Fruit fly (Drosophila melanogaster) whole organism, embryonic: ENCODE data around the gene CG14154.

ENCODE experiments used
- Adf1 ChIP-seq: fragments of 200-800 bp; sonication (Bioruptor generic); IDR thresholded peaks from 2 replicates; pipeline ENCODE4 v1.3.6; 2022; ENCODE audit warnings: missing biosample characterization, missing genetic modification characterization
- Asciz ChIP-seq: fragments of 200-800 bp; sonication (Bioruptor generic); optimal IDR thresholded peaks from 2 replicates; lab custom pipeline; 2017; ENCODE audit warnings: missing biosample characterization, mild to moderate bottlenecking, missing genetic modification characterization, missing genetic modification reagents
- Atf3 ChIP-seq: fragments of 200-800 bp; sonication (Bioruptor generic); optimal IDR thresholded peaks from 3 replicates; lab custom pipeline; 2016; ENCODE audit warnings: missing biosample characterization, missing genetic modification characterization
- C15 ChIP-seq: fragments of 200-800 bp; sonication (Bioruptor generic); IDR thresholded peaks from 3 replicates; pipeline ENCODE4 v1.3.6; 2022; ENCODE audit warnings: missing biosample characterization, missing genetic modification characterization
- CG11247 ChIP-seq: fragments of 200-800 bp; sonication (Bioruptor generic); IDR thresholded peaks from 2 replicates; pipeline ENCODE4 v1.3.6; 2022; ENCODE audit warnings: missing biosample characterization, missing genetic modification characterization
- CG12219 ChIP-seq: fragments of 200-800 bp; sonication (Bioruptor generic); optimal IDR thresholded peaks from 3 replicates; lab custom pipeline; 2018; ENCODE audit warnings: missing biosample characterization, mild to moderate bottlenecking, missing genetic modification characterization
- CG17385 ChIP-seq: fragments of 200-800 bp; sonication (Bioruptor generic); optimal IDR thresholded peaks from 3 replicates; lab custom pipeline; 2018; ENCODE audit warnings: missing biosample characterization, mild to moderate bottlenecking, missing genetic modification characterization
- CG17829 ChIP-seq: fragments of 200-800 bp; optimal IDR thresholded peaks from 2 replicates; lab custom pipeline; 2019; ENCODE audit warnings: missing biosample characterization, mild to moderate bottlenecking, missing genetic modification characterization, moderate library complexity
- CG1792 ChIP-seq: fragments of 200-800 bp; sonication (Bioruptor generic); optimal IDR thresholded peaks from 2 replicates; lab custom pipeline; 2016; ENCODE audit warnings: missing biosample characterization, missing genetic modification characterization
- CG3065 ChIP-seq: fragments of 200-800 bp; sonication (Bioruptor generic); optimal IDR thresholded peaks from 2 replicates; lab custom pipeline; 2016; ENCODE audit warnings: missing biosample characterization, missing genetic modification characterization
- CG9876 ChIP-seq: fragments of 200-800 bp; sonication (Bioruptor generic); optimal IDR thresholded peaks from 2 replicates; lab custom pipeline; 2016; ENCODE audit warnings: missing biosample characterization, missing genetic modification characterization
- CG9932 ChIP-seq: fragments of 200-800 bp; sonication (Bioruptor generic); IDR thresholded peaks from 2 replicates; pipeline ENCODE4 v1.3.6; 2022; ENCODE audit warnings: missing biosample characterization, missing genetic modification characterization
- Camta ChIP-seq: fragments of 200-800 bp; sonication (Bioruptor generic); optimal IDR thresholded peaks from 2 replicates; lab custom pipeline; 2016; ENCODE audit warnings: missing biosample characterization, missing genetic modification characterization
- Dll ChIP-seq: fragments of 200-800 bp; sonication (Bioruptor generic); IDR thresholded peaks from 4 replicates; pipeline ENCODE4 v1.3.6; 2022; ENCODE audit warnings: missing biosample characterization, missing genetic modification characterization; ENCODE audit not compliant: partially characterized antibody
- E2f1 ChIP-seq: fragments of 200-800 bp; sonication (Bioruptor generic); IDR thresholded peaks from 2 replicates; pipeline ENCODE4 v1.3.6; 2022; ENCODE audit warnings: missing biosample characterization, missing genetic modification characterization
- Ets97D ChIP-seq: fragments of 200-800 bp; sonication (Bioruptor generic); optimal IDR thresholded peaks from 3 replicates; lab custom pipeline; 2016; ENCODE audit warnings: missing biosample characterization, missing genetic modification characterization
- HHEX ChIP-seq: fragments of 200-800 bp; sonication (Bioruptor generic); optimal IDR thresholded peaks from 3 replicates; lab custom pipeline; 2017; ENCODE audit warnings: missing biosample characterization, mild to moderate bottlenecking, missing genetic modification characterization, missing genetic modification reagents
- HLH54F ChIP-seq: fragments of 200-800 bp; sonication (Bioruptor generic); optimal IDR thresholded peaks from 3 replicates; lab custom pipeline; 2016; ENCODE audit warnings: missing biosample characterization, missing genetic modification characterization
- Jarid2 ChIP-seq: fragments of 200-800 bp; sonication (Bioruptor generic); optimal IDR thresholded peaks from 3 replicates; lab custom pipeline; 2017; ENCODE audit warnings: mild to moderate bottlenecking, missing biosample characterization, missing genetic modification reagents, missing genetic modification characterization
- Meics ChIP-seq: fragments of 200-800 bp; sonication (Bioruptor generic); optimal IDR thresholded peaks from 2 replicates; lab custom pipeline; 2017; ENCODE audit warnings: missing biosample characterization, mild to moderate bottlenecking, missing genetic modification characterization
- Myb ChIP-seq: fragments of 200-800 bp; sonication (Bioruptor generic); optimal IDR thresholded peaks from 2 replicates; lab custom pipeline; 2016; ENCODE audit warnings: missing biosample characterization, missing genetic modification characterization
- Pdp1 ChIP-seq, 2 experiments: fragments of 200-800 bp; sonication (Bioruptor generic); optimal IDR thresholded peaks; 3 replicates each; lab custom pipeline; 2016; ENCODE audit warnings: missing biosample characterization in 2 of 2, missing genetic modification characterization in 2 of 2, mild to moderate bottlenecking in 1 of 2, moderate library complexity in 1 of 2
- Ptx1 ChIP-seq: fragments of 200-800 bp; sonication (Bioruptor generic); IDR thresholded peaks from 2 replicates; pipeline ENCODE4 v1.3.6; 2022; ENCODE audit warnings: missing biosample characterization, missing genetic modification characterization
- Side ChIP-seq: fragments of 200-800 bp; sonication (Bioruptor generic); optimal IDR thresholded peaks from 2 replicates; lab custom pipeline; 2016; ENCODE audit warnings: missing biosample characterization, missing genetic modification characterization
- Sox100B ChIP-seq: fragments of 200-800 bp; sonication (Bioruptor generic); optimal IDR thresholded peaks from 3 replicates; lab custom pipeline; 2018; ENCODE audit warnings: missing biosample characterization, mild to moderate bottlenecking, missing genetic modification characterization
- Sry-β ChIP-seq: fragments of 200-800 bp; sonication (Bioruptor generic); optimal IDR thresholded peaks from 2 replicates; lab custom pipeline; 2018; ENCODE audit warnings: missing biosample characterization, mild to moderate bottlenecking, missing genetic modification characterization, moderate library complexity
- Sry-δ ChIP-seq: fragments of 200-800 bp; sonication (Bioruptor generic); optimal IDR thresholded peaks from 2 replicates; lab custom pipeline; 2016; ENCODE audit warnings: missing biosample characterization, missing genetic modification characterization
- Tbp ChIP-seq: fragments of >200 bp; optimal IDR thresholded peaks from 2 replicates; lab custom pipeline; 2018; ENCODE audit warnings: missing biosample characterization, missing genetic modification characterization
- Vsx1 ChIP-seq: fragments of 200-800 bp; sonication (Bioruptor generic); optimal IDR thresholded peaks from 2 replicates; lab custom pipeline; 2017; ENCODE audit warnings: missing biosample characterization, mild to moderate bottlenecking, missing genetic modification characterization, missing genetic modification reagents
- ase ChIP-seq: fragments of 200-800 bp; sonication (Bioruptor generic); IDR thresholded peaks from 3 replicates; pipeline ENCODE4 v1.3.6; 2022; ENCODE audit warnings: missing biosample characterization, missing genetic modification characterization
- bowl ChIP-seq: fragments of 200-800 bp; sonication (Bioruptor generic); IDR thresholded peaks from 2 replicates; pipeline ENCODE4 v1.3.6; 2022; ENCODE audit warnings: missing biosample characterization, missing genetic modification characterization
- br ChIP-seq: fragments of >200 bp; optimal IDR thresholded peaks from 2 replicates; lab custom pipeline; 2017
- cato ChIP-seq: fragments of 200-800 bp; sonication (Bioruptor generic); optimal IDR thresholded peaks from 2 replicates; lab custom pipeline; 2016; ENCODE audit warnings: missing biosample characterization, missing genetic modification characterization, borderline replicate concordance
- da ChIP-seq: fragments of 200-800 bp; sonication (Bioruptor generic); optimal IDR thresholded peaks from 2 replicates; lab custom pipeline; 2016; ENCODE audit warnings: missing biosample characterization, missing genetic modification characterization
- dati ChIP-seq: fragments of 200-800 bp; sonication (Bioruptor generic); IDR thresholded peaks from 2 replicates; pipeline ENCODE4 v1.3.6; 2022; ENCODE audit warnings: missing biosample characterization, missing genetic modification characterization
- dysf ChIP-seq: fragments of 200-800 bp; sonication (Bioruptor generic); IDR thresholded peaks from 3 replicates; pipeline ENCODE4 v1.3.6; 2022; ENCODE audit warnings: missing biosample characterization, missing genetic modification characterization
- fd64A ChIP-seq: fragments of 200-800 bp; sonication (Bioruptor generic); optimal IDR thresholded peaks from 3 replicates; lab custom pipeline; 2018; ENCODE audit warnings: missing biosample characterization, mild to moderate bottlenecking, missing genetic modification characterization
- grn ChIP-seq: fragments of 200-800 bp; sonication (Bioruptor generic); optimal IDR thresholded peaks from 3 replicates; lab custom pipeline; 2017; ENCODE audit warnings: missing biosample characterization, missing genetic modification characterization
- gsb ChIP-seq: fragments of 200-800 bp; sonication (Bioruptor generic); IDR thresholded peaks from 2 replicates; pipeline ENCODE4 v1.3.6; 2022; ENCODE audit warnings: missing biosample characterization, missing genetic modification characterization
- hth ChIP-seq: fragments of >200 bp; optimal IDR thresholded peaks from 2 replicates; lab custom pipeline; 2017; ENCODE audit warnings: inconsistent platforms
- kni ChIP-seq: fragments of 200-800 bp; sonication (Bioruptor generic); optimal IDR thresholded peaks from 3 replicates; lab custom pipeline; 2017; ENCODE audit warnings: mild to moderate bottlenecking, missing biosample characterization, missing genetic modification reagents, missing genetic modification characterization
- luna ChIP-seq: fragments of 200-800 bp; sonication (Bioruptor generic); optimal IDR thresholded peaks from 2 replicates; lab custom pipeline; 2016; ENCODE audit warnings: missing biosample characterization, missing genetic modification characterization
- mirr ChIP-seq: fragments of 200-800 bp; sonication (Bioruptor generic); optimal IDR thresholded peaks from 3 replicates; lab custom pipeline; 2018; ENCODE audit warnings: missing biosample characterization, mild to moderate bottlenecking, missing genetic modification characterization
- odd ChIP-seq: fragments of 200-800 bp; sonication (Bioruptor generic); optimal IDR thresholded peaks from 2 replicates; lab custom pipeline; 2017; ENCODE audit warnings: missing biosample characterization, mild to moderate bottlenecking, missing genetic modification characterization
- onecut ChIP-seq: fragments of 200-800 bp; sonication (Bioruptor generic); IDR thresholded peaks from 2 replicates; pipeline ENCODE4 v1.3.6; 2022; ENCODE audit warnings: missing biosample characterization, missing genetic modification characterization
- otp ChIP-seq: fragments of 200-800 bp; sonication (Bioruptor generic); IDR thresholded peaks from 3 replicates; pipeline ENCODE4, ENCODE4 v1.3.6; 2022; ENCODE audit warnings: missing biosample characterization, missing genetic modification characterization
- pho ChIP-seq: fragments of 200-800 bp; sonication (Bioruptor generic); optimal IDR thresholded peaks from 2 replicates; lab custom pipeline; 2016; ENCODE audit warnings: missing biosample characterization, missing genetic modification characterization
- phol ChIP-seq: fragments of 200-800 bp; sonication (Bioruptor generic); optimal IDR thresholded peaks from 3 replicates; lab custom pipeline; 2018; ENCODE audit warnings: missing biosample characterization, mild to moderate bottlenecking, missing genetic modification characterization, moderate library complexity
- pum ChIP-seq: fragments of 200-800 bp; sonication (Bioruptor generic); optimal IDR thresholded peaks from 2 replicates; lab custom pipeline; 2016; ENCODE audit warnings: missing biosample characterization, missing genetic modification characterization
- slou ChIP-seq: fragments of 200-800 bp; sonication (Bioruptor generic); optimal IDR thresholded peaks from 3 replicates; lab custom pipeline; 2016; ENCODE audit warnings: missing biosample characterization, missing genetic modification characterization
- ssp ChIP-seq: fragments of 200-800 bp; sonication (Bioruptor generic); IDR thresholded peaks from 2 replicates; pipeline ENCODE4 v1.3.6; 2022; ENCODE audit warnings: missing biosample characterization, missing genetic modification characterization
- tap ChIP-seq: fragments of 200-800 bp; optimal IDR thresholded peaks from 3 replicates; lab custom pipeline; 2019; ENCODE audit warnings: missing biosample characterization, mild to moderate bottlenecking, missing genetic modification characterization, moderate library complexity
- tup ChIP-seq: fragments of 200-800 bp; sonication (Bioruptor generic); optimal IDR thresholded peaks from 2 replicates; lab custom pipeline; 2016; ENCODE audit warnings: missing biosample characterization, mild to moderate bottlenecking, missing genetic modification characterization, moderate library complexity
- vfl ChIP-seq: fragments of 200-800 bp; sonication (Bioruptor generic); optimal IDR thresholded peaks from 2 replicates; lab custom pipeline; 2016; ENCODE audit warnings: missing biosample characterization, missing genetic modification characterization

Gene CG14154

DNA sequence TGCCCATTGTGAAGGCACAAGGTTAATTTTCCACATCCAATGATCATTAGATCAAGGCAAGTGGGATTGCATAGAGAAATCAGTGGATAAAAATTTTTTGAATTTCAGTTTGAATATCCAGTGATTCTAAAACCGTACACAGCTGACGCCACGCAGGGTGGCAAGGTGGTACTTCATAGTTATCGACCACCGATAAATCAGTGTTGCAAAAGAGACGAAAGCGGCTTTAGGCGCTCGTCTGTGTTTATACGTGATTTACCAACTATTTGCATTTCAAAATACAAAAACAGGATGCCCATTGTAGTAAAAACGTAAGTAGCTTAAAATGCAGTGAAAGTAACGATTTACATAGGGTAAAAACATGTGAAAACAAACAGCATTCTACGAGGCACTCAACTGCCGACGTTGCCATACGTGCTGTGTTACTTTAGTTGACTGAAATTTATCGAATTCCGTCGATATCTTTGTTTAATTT is 10.8 kb upstream of the CG14154 start, which contains the start of the genes CG42535, CG34001 and hay (continued):
- no peak for TF ChIP-seq hth (lab: Kevin White, UChicago)
- peak; percentile 36 for TF ChIP-seq CG17829 (tag; lab: Kevin White, UChicago)
- no peak for TF ChIP-seq odd
- no peak for TF ChIP-seq tap (tag; lab: Kevin White, UChicago)
- no peak for TF ChIP-seq Atf3 (GFP tag; lab: Kevin White, UChicago)
- peak; percentile 11 for TF ChIP-seq pho (GFP tag; lab: Kevin White, UChicago)
- TF ChIP-seq ssp (GFP tag; lab: Robert Waterston, UW), result no peak
- no peak for TF ChIP-seq br
- TF ChIP-seq Sox100B (GFP tag; lab: Kevin White, UChicago), result no peak
- no peak for TF ChIP-seq Pdp1 (GFP tag; optimal IDR thresholded peaks at IDR 0.05; lab: Kevin White, UChicago)
- TF ChIP-seq onecut, result no peak
- TF ChIP-seq mirr (GFP tag; lab: Kevin White, UChicago), result no peak
- TF ChIP-seq bowl (GFP tag; lab: Robert Waterston, UW), result no peak
- TF ChIP-seq Side (GFP tag; lab: Kevin White, UChicago), result no peak
- peak; percentile 95 for TF ChIP-seq Myb (GFP tag; lab: Kevin White, UChicago)
- no peak for TF ChIP-seq Camta (GFP tag; lab: Kevin White, UChicago)
- TF ChIP-seq Ets97D, result peak; percentile 54
- TF ChIP-seq tup (GFP tag; lab: Kevin White, UChicago), result no peak
- TF ChIP-seq fd64A (GFP tag; lab: Kevin White, UChicago), result no peak
- no peak for TF ChIP-seq vfl (GFP tag; lab: Kevin White, UChicago)
- no peak for TF ChIP-seq CG1792 (GFP tag; lab: Kevin White, UChicago)
- no peak for TF ChIP-seq CG3065
- peak; percentile 43 for TF ChIP-seq phol
- TF ChIP-seq otp (GFP tag; lab: Robert Waterston, UW), result no peak
- TF ChIP-seq kni (GFP tag; lab: Kevin White, UChicago), result no peak
- no peak for TF ChIP-seq CG11247
- TF ChIP-seq ase (GFP tag; lab: Robert Waterston, UW), result no peak
- TF ChIP-seq HLH54F (GFP tag; lab: Kevin White, UChicago), result peak; percentile 35
- TF ChIP-seq Ptx1, result no peak
- TF ChIP-seq Dll (GFP tag; lab: Robert Waterston, UW), result no peak
- no peak for TF ChIP-seq da (GFP tag; lab: Kevin White, UChicago)
- TF ChIP-seq Vsx1 (GFP tag; lab: Kevin White, UChicago), result no peak
- TF ChIP-seq E2f1 (GFP tag; lab: Robert Waterston, UW), result no peak
- no peak for TF ChIP-seq Jarid2 (GFP tag; lab: Kevin White, UChicago)
- no peak for TF ChIP-seq Sry-β (GFP tag; lab: Kevin White, UChicago)
- no peak for TF ChIP-seq pum (GFP tag; lab: Kevin White, UChicago)
- TF ChIP-seq C15, result no peak
- no peak for TF ChIP-seq CG9876
- no peak for TF ChIP-seq luna
- TF ChIP-seq Tbp (GFP tag; lab: Kevin White, UChicago), result no peak
- TF ChIP-seq Adf1 (GFP tag; lab: Robert Waterston, UW), result no peak
- peak; percentile 56 for TF ChIP-seq Sry-δ
- TF ChIP-seq dysf, result no peak
- TF ChIP-seq gsb (GFP tag; lab: Robert Waterston, UW), result no peak
- TF ChIP-seq CG9932 (GFP tag; lab: Robert Waterston, UW), result no peak
- TF ChIP-seq HHEX (GFP tag; lab: Kevin White, UChicago), result no peak
- no peak for TF ChIP-seq slou (GFP tag; lab: Kevin White, UChicago)
- no peak for TF ChIP-seq CG12219 (GFP tag; lab: Kevin White, UChicago)
- TF ChIP-seq Meics (GFP tag; lab: Kevin White, UChicago), result no peak
- TF ChIP-seq grn (GFP tag; lab: Kevin White, UChicago), result no peak
- TF ChIP-seq CG17385 (GFP tag; lab: Kevin White, UChicago), result no peak
- no peak for TF ChIP-seq Asciz (GFP tag; lab: Kevin White, UChicago)
- TF ChIP-seq cato (GFP tag; lab: Kevin White, UChicago), result no peak
- TF ChIP-seq dati (GFP tag; lab: Robert Waterston, UW), result no peak
